Worm (Caenorhabditis elegans) whole organism, L4 larva: ENCODE measurements around the gene F53F4.12.

Experiments used
- D1046.2 ChIP-seq: fragments of 200-800 bp; sonication (Bioruptor generic); IDR thresholded peaks from 2 replicates; pipeline ENCODE4 v1.3.6; 2022; ENCODE audit warnings: missing genetic modification characterization, missing compliant biosample characterization
- R02D3.7 ChIP-seq: fragments of 150-350 bp; sonication (generic microtip); optimal IDR thresholded peaks from 3 replicates; lab custom pipeline; 2014; ENCODE audit warnings: missing biosample characterization, missing genetic modification characterization
- T20F7.1 ChIP-seq: fragments of 200-800 bp; sonication (Bioruptor generic); optimal IDR thresholded peaks from 2 replicates; lab custom pipeline; 2018; ENCODE audit warnings: mild to moderate bottlenecking, missing genetic modification characterization, missing compliant biosample characterization
- Y48G9A.11 ChIP-seq: fragments of 200-800 bp; sonication (Bioruptor generic); IDR thresholded peaks from 2 replicates; pipeline ENCODE4 v1.3.6; 2022; ENCODE audit warnings: missing genetic modification reagents, missing genetic modification characterization, missing compliant biosample characterization
- Y5F2A.4 ChIP-seq: fragments of 200-800 bp; sonication (Bioruptor generic); optimal IDR thresholded peaks from 2 replicates; lab custom pipeline; 2018; ENCODE audit warnings: mild to moderate bottlenecking, missing genetic modification characterization, missing compliant biosample characterization
- ZK337.2 ChIP-seq: fragments of 200-800 bp; sonication (Bioruptor generic); IDR thresholded peaks from 2 replicates; pipeline ENCODE4 v1.3.6; 2022; ENCODE audit warnings: missing genetic modification reagents, missing genetic modification characterization, missing compliant biosample characterization
- aha-1 ChIP-seq: fragments of 150-350 bp; peaks from one replicate; lab custom pipeline; 2014; ENCODE audit warnings: missing biosample characterization, missing genetic modification characterization
- ama-1 ChIP-seq: fragments of 150-350 bp; optimal IDR thresholded peaks from 2 replicates; lab custom pipeline; 2014; ENCODE audit warnings: inconsistent platforms, mixed read lengths
- arid-1 ChIP-seq: fragments of 200-800 bp; sonication (Bioruptor generic); conservative IDR thresholded peaks from 2 replicates; pipeline ENCODE4 v1.3.6; 2022; ENCODE audit warnings: missing genetic modification reagents, missing genetic modification characterization, missing compliant biosample characterization
- attf-4 ChIP-seq: sonication (generic microtip); optimal IDR thresholded peaks from 3 replicates; lab custom pipeline; 2017; ENCODE audit warnings: missing biosample characterization, missing genetic modification characterization
- ceh-28 ChIP-seq: fragments of 150-350 bp; optimal IDR thresholded peaks from 2 replicates; lab custom pipeline; 2014; ENCODE audit warnings: missing biosample characterization, missing genetic modification reagents, missing genetic modification characterization
- daf-12 ChIP-seq: fragments of 150-350 bp; optimal IDR thresholded peaks from 2 replicates; lab custom pipeline; 2014; ENCODE audit warnings: missing biosample characterization, missing genetic modification reagents, missing genetic modification characterization
- daf-16 ChIP-seq, 3 experiments: sonication (generic microtip); optimal IDR thresholded peaks; 2 replicates each; lab custom pipeline; 2016 to 2017; ENCODE audit warnings: missing genetic modification characterization in 3 of 3, missing genetic modification reagents in 3 of 3, mild to moderate bottlenecking in 2 of 3, missing compliant biosample characterization in 2 of 3, missing biosample characterization in 1 of 3, moderate library complexity in 1 of 3
- daf-19 ChIP-seq: fragments of 200-800 bp; sonication (Bioruptor generic); conservative IDR thresholded peaks from 2 replicates; pipeline ENCODE4 v1.3.6; 2022; ENCODE audit warnings: missing genetic modification characterization, missing compliant biosample characterization
- dmd-6 ChIP-seq: fragments of 200-800 bp; sonication (Bioruptor generic); IDR thresholded peaks from 2 replicates; pipeline ENCODE4 v1.3.6; 2022; ENCODE audit warnings: missing genetic modification reagents, missing genetic modification characterization, missing compliant biosample characterization
- dmd-8 ChIP-seq: fragments of 200-800 bp; sonication (Bioruptor generic); IDR thresholded peaks from 2 replicates; pipeline ENCODE4 v1.3.6; 2022; ENCODE audit warnings: missing genetic modification characterization, missing compliant biosample characterization
- dpl-1 ChIP-seq: fragments of 150-350 bp; optimal IDR thresholded peaks from 2 replicates; lab custom pipeline; 2014; ENCODE audit warnings: missing biosample characterization, missing genetic modification reagents, missing genetic modification characterization
- duxl-1 ChIP-seq: sonication (generic microtip); optimal IDR thresholded peaks from 2 replicates; lab custom pipeline; 2016; ENCODE audit warnings: mild to moderate bottlenecking, missing genetic modification characterization, moderate library complexity, missing compliant biosample characterization; ENCODE audit not compliant: poor library complexity
- dve-1 ChIP-seq: sonication (generic microtip); optimal IDR thresholded peaks from 2 replicates; lab custom pipeline; 2017; ENCODE audit warnings: antibody characterized with exemption, mild to moderate bottlenecking, missing genetic modification characterization, missing compliant biosample characterization; ENCODE audit not compliant: insufficient read depth
- fkh-10 ChIP-seq: fragments of 150-350 bp; optimal IDR thresholded peaks from 2 replicates; lab custom pipeline; 2014; ENCODE audit warnings: missing biosample characterization, missing genetic modification reagents, missing genetic modification characterization
- hif-1 ChIP-seq, 2 experiments: sonication (generic microtip); optimal IDR thresholded peaks; 2 replicates each; lab custom pipeline; 2016 to 2017; ENCODE audit warnings: missing compliant biosample characterization in 2 of 2, missing genetic modification characterization in 2 of 2, missing genetic modification reagents in 2 of 2, missing genotype in 2 of 2, mild to moderate bottlenecking in 1 of 2
- hlh-11 ChIP-seq: fragments of 200-800 bp; sonication (Bioruptor generic); optimal IDR thresholded peaks from 2 replicates; lab custom pipeline; 2018; ENCODE audit warnings: mild to moderate bottlenecking, missing genetic modification characterization, missing compliant biosample characterization
- hlh-30 ChIP-seq: sonication (generic microtip); optimal IDR thresholded peaks from 2 replicates; lab custom pipeline; 2017; ENCODE audit warnings: antibody characterized with exemption, mild to moderate bottlenecking, missing genetic modification characterization, missing compliant biosample characterization; ENCODE audit not compliant: insufficient read depth
- jun-1 ChIP-seq: fragments of 150-350 bp; optimal IDR thresholded peaks from 2 replicates; lab custom pipeline; 2014; ENCODE audit warnings: missing biosample characterization, missing genetic modification reagents, missing genetic modification characterization
- lin-13 ChIP-seq: fragments of 150-350 bp; optimal IDR thresholded peaks from 2 replicates; lab custom pipeline; 2014; ENCODE audit warnings: missing biosample characterization, missing genetic modification reagents, missing genetic modification characterization
- lin-15B ChIP-seq: fragments of 150-350 bp; sonication (generic microtip); optimal IDR thresholded peaks from 3 replicates; lab custom pipeline; 2014; ENCODE audit warnings: missing biosample characterization, missing genetic modification characterization
- lin-38 ChIP-seq: fragments of 200-800 bp; sonication (Bioruptor generic); IDR thresholded peaks from 2 replicates; pipeline ENCODE4 v1.3.6; 2022; ENCODE audit warnings: missing genetic modification reagents, missing genetic modification characterization, missing compliant biosample characterization
- lin-39 ChIP-seq: fragments of 150-350 bp; optimal IDR thresholded peaks from 2 replicates; lab custom pipeline; 2014; ENCODE audit warnings: missing biosample characterization, missing genetic modification reagents, missing genetic modification characterization
- mep-1 ChIP-seq: fragments of 150-350 bp; sonication (generic microtip); optimal IDR thresholded peaks from 3 replicates; lab custom pipeline; 2014; ENCODE audit warnings: missing biosample characterization, missing genetic modification characterization
- mes-2 ChIP-seq: sonication (generic microtip); optimal IDR thresholded peaks from 2 replicates; lab custom pipeline; 2016; ENCODE audit warnings: missing genotype, mild to moderate bottlenecking, missing genetic modification characterization, missing compliant biosample characterization; ENCODE audit not compliant: poor library complexity, severe bottlenecking
- mxl-3 ChIP-seq: fragments of 200-800 bp; sonication (Bioruptor generic); optimal IDR thresholded peaks from 2 replicates; lab custom pipeline; 2018; ENCODE audit warnings: mild to moderate bottlenecking, missing genetic modification characterization, missing compliant biosample characterization
- nhr-11 ChIP-seq: fragments of 150-350 bp; optimal IDR thresholded peaks from 2 replicates; lab custom pipeline; 2014; ENCODE audit warnings: missing biosample characterization, missing genetic modification characterization
- nhr-111 ChIP-seq: fragments of 200-800 bp; sonication (Bioruptor generic); optimal IDR thresholded peaks from 2 replicates; lab custom pipeline; 2018; ENCODE audit warnings: mild to moderate bottlenecking, missing genetic modification characterization, missing compliant biosample characterization
- nhr-28 ChIP-seq: fragments of 150-350 bp; optimal IDR thresholded peaks from 2 replicates; lab custom pipeline; 2014; ENCODE audit warnings: missing biosample characterization, missing genetic modification characterization
- nhr-6 ChIP-seq: fragments of 150-350 bp; optimal IDR thresholded peaks from 2 replicates; lab custom pipeline; 2014; ENCODE audit warnings: missing biosample characterization, missing genetic modification characterization
- pha-4 ChIP-seq, 2 experiments: fragments of 150-350 bp in 1 of 2; fragments of 200-800 bp in 1 of 2; sonication (Bioruptor generic) in 1 of 2; IDR thresholded peaks in 1 of 2; optimal IDR thresholded peaks in 1 of 2; 2 replicates each; pipeline versions ENCODE4 v1.3.6 to Lab custom; 2014 to 2022; ENCODE audit warnings: missing genetic modification characterization in 2 of 2, missing genetic modification reagents in 2 of 2, missing biosample characterization in 1 of 2, missing compliant biosample characterization in 1 of 2
- pqm-1 ChIP-seq: sonication (generic microtip); optimal IDR thresholded peaks from 2 replicates; lab custom pipeline; 2017; ENCODE audit warnings: missing biosample characterization, missing genetic modification characterization
- rbr-2 ChIP-seq: sonication (generic microtip); optimal IDR thresholded peaks from 2 replicates; lab custom pipeline; 2016; ENCODE audit warnings: missing genotype, missing genetic modification characterization, missing compliant biosample characterization
- snpc-4 ChIP-seq: fragments of 150-350 bp; optimal IDR thresholded peaks from 2 replicates; lab custom pipeline; 2014; ENCODE audit warnings: missing biosample characterization, missing genetic modification characterization
- spr-3 ChIP-seq: fragments of 200-800 bp; sonication (Bioruptor generic); optimal IDR thresholded peaks from 2 replicates; lab custom pipeline; 2018; ENCODE audit warnings: mild to moderate bottlenecking, missing genetic modification characterization, missing compliant biosample characterization
- unc-130 ChIP-seq: sonication (generic microtip); optimal IDR thresholded peaks from 2 replicates; lab custom pipeline; 2016; ENCODE audit warnings: missing genetic modification reagents, missing genetic modification characterization, missing compliant biosample characterization
- unc-39 ChIP-seq: sonication (generic microtip); optimal IDR thresholded peaks from 2 replicates; lab custom pipeline; 2017; ENCODE audit warnings: missing biosample characterization, missing genetic modification characterization
- unc-62 ChIP-seq, 3 experiments: fragments of 150-350 bp in 1 of 3; sonication (generic microtip); optimal IDR thresholded peaks in 2 of 3; peaks in 1 of 3; 1 replicate in 1 of 3; 2 replicates in 2 of 3; lab custom pipeline; 2014 to 2017; ENCODE audit warnings: missing biosample characterization in 3 of 3, missing genetic modification characterization in 3 of 3, missing genetic modification reagents in 3 of 3, missing genotype in 1 of 3
- zip-2 ChIP-seq: fragments of 150-350 bp; optimal IDR thresholded peaks from 2 replicates; lab custom pipeline; 2014; ENCODE audit warnings: missing biosample characterization, missing genetic modification characterization
- ztf-11 ChIP-seq: fragments of 150-350 bp; optimal IDR thresholded peaks from 2 replicates; lab custom pipeline; 2014; ENCODE audit warnings: missing biosample characterization, missing genetic modification characterization
- ztf-7 ChIP-seq: fragments of 150-350 bp; optimal IDR thresholded peaks from 2 replicates; lab custom pipeline; 2014; ENCODE audit warnings: missing biosample characterization, missing genetic modification characterization

F53F4.12 gene

ce11 chrV:13625517-13626097, at the start of gene F53F4.12, which contains the start of gene nduv-2:
F53F4.12 (plus strand) TSS chrV:13626047.
nduv-2 (minus strand) TSS chrV:13625567.
- TF ChIP-seq arid-1 (GFP tag; lab: Robert Waterston, UW) (no peak), D1046.2 (no peak), dmd-8 (GFP tag; lab: Robert Waterston, UW) (no peak), lin-13 (no peak), aha-1 (peak; percentile 61), R02D3.7 (peak; percentile 39), duxl-1 (tag; lab: Kevin White, UChicago) (no peak), Y48G9A.11 (GFP tag; lab: Robert Waterston, UW) (peak; percentile 71), dpl-1 (peak; percentile 3), hif-1 (tag; optimal IDR thresholded peaks at IDR 0.05; lab: Kevin White, UChicago) (peak in 1 of 2 experiments; percentile 13), unc-130 (peak; percentile 10), zip-2 (tag; lab: Kevin White, UChicago) (no peak), ZK337.2 (GFP tag; lab: Robert Waterston, UW) (no peak), ama-1 (lab: Kevin White, UChicago) (no peak), mes-2 (tag; lab: Kevin White, UChicago) (peak; percentile 72), snpc-4 (tag; lab: Kevin White, UChicago) (no peak), lin-15B (tag; lab: Kevin White, UChicago) (no peak), lin-38 (0 out of 2 replicates have a peak, but pooled peaks have one; percentile 25), T20F7.1 (peak; percentile 90), daf-19 (GFP tag; lab: Robert Waterston, UW) (no peak)

- TF ChIP-seq nhr-28 (tag; lab: Kevin White, UChicago) (peak; percentile 52), Y48G9A.11 (GFP tag; lab: Robert Waterston, UW) (no peak), daf-16 (GFP tag; optimal IDR thresholded peaks at IDR 0.05; lab: Kevin White, UChicago) (no peak), daf-16 (tag; optimal IDR thresholded peaks at IDR 0.05; lab: Kevin White, UChicago) (peak; percentile 93), mes-2 (tag; lab: Kevin White, UChicago) (no peak), hlh-30 (tag; lab: Kevin White, UChicago) (peak; percentile 31), dmd-6 (GFP tag; lab: Robert Waterston, UW) (0 out of 2 replicates have a peak, but pooled peaks have one; percentile 24), hlh-11 (tag; lab: Kevin White, UChicago) (peak; percentile 34), pqm-1 (tag; lab: Kevin White, UChicago) (peak; percentile 66), nhr-111 (GFP tag; lab: Kevin White, UChicago) (no peak), aha-1 (peak; percentile 0), unc-39 (no peak), nhr-6 (tag; lab: Kevin White, UChicago) (peak; percentile 36), dve-1 (tag; lab: Kevin White, UChicago) (peak; percentile 40), zip-2 (tag; lab: Kevin White, UChicago) (no peak), mxl-3 (no peak)
Measured at ce11 chrV:13576828-13577227, 49.0 kb upstream of the F53F4.12 start.

ce11 chrV:13577463-13577862, 48.4 kb upstream of the F53F4.12 start:
- TF ChIP-seq pha-4 (GFP tag; IDR thresholded peaks at IDR 0.05; lab: Robert Waterston, UW) (no peak), pha-4 (tag; optimal IDR thresholded peaks at IDR 0.05; lab: Kevin White, UChicago) (no peak), jun-1 (tag; lab: Kevin White, UChicago) (no peak), attf-4 (tag; lab: Kevin White, UChicago) (no peak), daf-12 (tag; lab: Kevin White, UChicago) (no peak), spr-3 (GFP tag; lab: Kevin White, UChicago) (no peak), nhr-28 (tag; lab: Kevin White, UChicago) (peak; percentile 18), dmd-6 (GFP tag; lab: Robert Waterston, UW) (peak; percentile 64; the same call in 1 of the 2 replicates), ztf-7 (no peak), ceh-28 (tag; lab: Kevin White, UChicago) (no peak), fkh-10 (GFP tag; lab: Kevin White, UChicago) (no peak), pqm-1 (tag; lab: Kevin White, UChicago) (peak; percentile 58), rbr-2 (tag; lab: Kevin White, UChicago) (no peak), nhr-11 (tag; lab: Kevin White, UChicago) (no peak), lin-39 (no peak), ztf-11 (no peak), Y5F2A.4 (GFP tag; lab: Kevin White, UChicago) (no peak), mep-1 (tag; lab: Kevin White, UChicago) (no peak), dmd-8 (GFP tag; lab: Robert Waterston, UW) (no peak), unc-62 (GFP tag; optimal IDR thresholded peaks at IDR 0.05 in 1 of 2; lab: Kevin White, UChicago) (no peak), unc-62 (tag; optimal IDR thresholded peaks at IDR 0.05; lab: Kevin White, UChicago) (no peak)
